Worm (Caenorhabditis elegans): ENCODE results near the gene T28C6.3.
A peak's percentile ranks its signal among the peaks of the same experiment; 100 is the strongest.

The T28C6.3 gene

DNA sequence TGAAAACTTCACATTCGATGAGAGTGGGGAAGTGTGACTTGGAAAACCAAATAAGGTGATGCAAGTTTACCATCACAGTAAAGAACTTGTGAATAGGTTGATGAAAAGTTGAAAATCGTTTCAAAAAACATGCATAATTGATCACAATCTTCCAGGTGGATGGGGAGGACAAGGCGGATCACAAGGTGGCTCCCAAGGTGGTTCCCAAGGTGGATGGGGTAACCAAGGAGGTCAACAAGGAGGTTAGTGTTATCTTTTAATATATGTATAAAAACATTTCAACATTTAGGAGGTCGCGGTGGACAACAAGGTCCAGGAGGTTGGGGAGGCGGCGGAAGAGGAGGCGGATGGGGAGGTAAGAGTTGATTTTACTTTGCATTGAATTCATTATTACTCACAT is 2.5 kb upstream of the T28C6.3 start, which contains the start of gene T28C6.10:
TSS of gene T28C6.10 (plus strand) at position 301 of the 400 bp plus-strand sequence.
- TF ChIP-seq lsy-2 (tag; optimal IDR thresholded peaks at IDR 0.05) = no peak

DNA sequence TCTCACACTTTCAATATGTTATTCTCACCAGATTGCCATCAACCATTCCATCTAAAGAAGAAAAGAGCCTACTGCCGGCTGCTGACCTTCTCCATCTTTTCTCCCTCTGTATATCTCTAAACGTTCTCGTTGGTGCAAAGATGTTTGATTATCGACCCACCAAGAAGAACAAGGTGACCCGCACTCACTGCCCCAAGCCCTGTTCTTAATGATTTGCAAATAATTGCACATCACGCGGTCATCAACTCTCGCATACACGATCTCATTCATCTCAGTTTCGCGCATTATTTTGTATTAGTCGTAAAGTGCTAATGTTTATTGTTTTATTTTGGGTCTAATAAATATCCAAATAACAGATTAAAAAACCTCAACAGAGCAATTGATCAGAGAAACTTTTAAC is 670 bp upstream of the T28C6.3 start:
- TF ChIP-seq nhr-21 (tag; optimal IDR thresholded peaks at IDR 0.05) = no peak
- no peak for TF ChIP-seq Y55F3AM.14 (GFP tag; optimal IDR thresholded peaks at IDR 0.05)
- TF ChIP-seq mab-5 (tag; optimal IDR thresholded peaks at IDR 0.05) = no peak
- TF ChIP-seq nhr-25 (tag; optimal IDR thresholded peaks at IDR 0.05) = peak; percentile 12
- no peak for TF ChIP-seq snpc-4 (tag; optimal IDR thresholded peaks at IDR 0.05)
- no peak for TF ChIP-seq C34F6.9 (tag; optimal IDR thresholded peaks at IDR 0.05)

DNA sequence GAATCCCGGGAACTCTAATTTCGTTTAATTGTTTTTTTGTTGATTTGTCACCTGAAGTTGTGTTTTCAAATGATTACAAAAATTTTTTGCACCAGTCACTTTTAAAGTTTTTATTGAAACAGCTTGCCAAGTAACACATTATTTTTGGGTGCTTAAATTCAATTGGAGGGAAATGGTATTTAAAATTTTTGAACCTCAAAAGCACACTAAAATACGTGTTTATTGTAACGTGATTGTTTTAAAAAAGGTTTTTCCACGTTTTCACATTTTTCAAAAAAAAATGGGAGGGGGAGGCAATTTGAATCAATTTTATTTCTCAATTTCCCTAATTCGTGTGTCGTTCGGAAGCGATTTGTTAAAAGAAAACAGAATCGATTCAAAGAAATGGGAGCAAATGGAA is 1.0 kb downstream of the T28C6.3 start, which contains the start of gene T28C6.5:
TSS of gene T28C6.5 (plus strand) at position 301 of the 400 bp plus-strand sequence.
- no peak for TF ChIP-seq C34F6.9 (tag; optimal IDR thresholded peaks at IDR 0.05)
- TF ChIP-seq nhr-12 (tag; optimal IDR thresholded peaks at IDR 0.05) = no peak
- TF ChIP-seq ZK546.5 (tag; optimal IDR thresholded peaks at IDR 0.05) = no peak
- TF ChIP-seq nhr-11 (tag; optimal IDR thresholded peaks at IDR 0.05) = no peak
- no peak for TF ChIP-seq ztf-4 (tag; optimal IDR thresholded peaks at IDR 0.05)
- TF ChIP-seq lin-11 (tag; optimal IDR thresholded peaks at IDR 0.05) = no peak
- TF ChIP-seq mdl-1 (tag; optimal IDR thresholded peaks at IDR 0.05) = no peak
- TF ChIP-seq nhr-25 (tag; optimal IDR thresholded peaks at IDR 0.05) = no peak
- no peak for TF ChIP-seq ceh-16 (tag; optimal IDR thresholded peaks at IDR 0.05)
- TF ChIP-seq fos-1 (tag; optimal IDR thresholded peaks at IDR 0.05) = no peak
- TF ChIP-seq gmeb-1 (tag; optimal IDR thresholded peaks at IDR 0.05) = no peak
- TF ChIP-seq elt-1 (tag; optimal IDR thresholded peaks at IDR 0.05) = no peak
- no peak for TF ChIP-seq mbf-1 (tag; optimal IDR thresholded peaks at IDR 0.05)
- TF ChIP-seq ztf-11 (tag; optimal IDR thresholded peaks at IDR 0.05) = no peak
- no peak for TF ChIP-seq aly-2 (tag; optimal IDR thresholded peaks at IDR 0.05)
- TF ChIP-seq blmp-1 (tag; optimal IDR thresholded peaks at IDR 0.05; ENCODE audit: insufficient read depth) = no peak
- no peak for TF ChIP-seq nhr-77 (tag; optimal IDR thresholded peaks at IDR 0.05)
- no peak for TF ChIP-seq egl-27 (tag; optimal IDR thresholded peaks at IDR 0.05)

ce11 chrIV:8822598-8822997 is 2.5 kb downstream of the T28C6.3 start:
- TF ChIP-seq ztf-1 (GFP tag; conservative IDR thresholded peaks at IDR 0.05) = no peak
- no peak for TF ChIP-seq ceh-16 (tag; optimal IDR thresholded peaks at IDR 0.05)
- no peak for TF ChIP-seq nhr-12 (tag; optimal IDR thresholded peaks at IDR 0.05)
- no peak for TF ChIP-seq nhr-6 (tag; optimal IDR thresholded peaks at IDR 0.05)
- TF ChIP-seq Y55F3AM.14 (GFP tag; optimal IDR thresholded peaks at IDR 0.05) = no peak
- no peak for TF ChIP-seq mbf-1 (tag; optimal IDR thresholded peaks at IDR 0.05)
- no peak for TF ChIP-seq R02D3.7 (tag; optimal IDR thresholded peaks at IDR 0.05)
- TF ChIP-seq ama-1 (optimal IDR thresholded peaks at IDR 0.05) = no peak
- no peak for TF ChIP-seq skn-1 (tag; optimal IDR thresholded peaks at IDR 0.05)
- no peak for TF ChIP-seq elt-3 (tag; optimal IDR thresholded peaks at IDR 0.05)
- TF ChIP-seq nhr-23 (tag; optimal IDR thresholded peaks at IDR 0.05) = no peak
- peak; percentile 25 for TF ChIP-seq nhr-21 (tag; optimal IDR thresholded peaks at IDR 0.05)
- no peak for TF ChIP-seq ztf-4 (tag; optimal IDR thresholded peaks at IDR 0.05)
- no peak for TF ChIP-seq dmd-4 (tag; optimal IDR thresholded peaks at IDR 0.05)
- no peak for TF ChIP-seq lsy-2 (tag; optimal IDR thresholded peaks at IDR 0.05)
- no peak for TF ChIP-seq C34F6.9 (tag; optimal IDR thresholded peaks at IDR 0.05)
- no peak for TF ChIP-seq elt-1 (tag; optimal IDR thresholded peaks at IDR 0.05)
- TF ChIP-seq nhr-77 (tag; optimal IDR thresholded peaks at IDR 0.05) = no peak
- no peak for TF ChIP-seq lin-39 (tag; optimal IDR thresholded peaks at IDR 0.05)
- no peak for TF ChIP-seq snpc-4 (tag; optimal IDR thresholded peaks at IDR 0.05)
- no peak for TF ChIP-seq ceh-82 (tag; optimal IDR thresholded peaks at IDR 0.05)
- TF ChIP-seq blmp-1 (tag; optimal IDR thresholded peaks at IDR 0.05; ENCODE audit: insufficient read depth) = no peak
- no peak for TF ChIP-seq unc-62 (GFP tag; optimal IDR thresholded peaks at IDR 0.05)
- no peak for TF ChIP-seq F13H6.1 (tag; optimal IDR thresholded peaks at IDR 0.05)
- no peak for TF ChIP-seq unc-55 (GFP tag; optimal IDR thresholded peaks at IDR 0.05)
- peak; percentile 13 for TF ChIP-seq lin-13 (GFP tag; optimal IDR thresholded peaks at IDR 0.05)
- TF ChIP-seq nhr-237 (tag; optimal IDR thresholded peaks at IDR 0.05) = no peak
- no peak for TF ChIP-seq unc-39 (tag; optimal IDR thresholded peaks at IDR 0.05)
- TF ChIP-seq nhr-129 (tag; optimal IDR thresholded peaks at IDR 0.05) = no peak
- no peak for TF ChIP-seq mab-5 (tag; optimal IDR thresholded peaks at IDR 0.05)
- no peak for TF ChIP-seq lin-11 (tag; optimal IDR thresholded peaks at IDR 0.05)
- no peak for TF ChIP-seq sem-4 (tag; optimal IDR thresholded peaks at IDR 0.05)
- TF ChIP-seq zag-1 (tag; optimal IDR thresholded peaks at IDR 0.05) = no peak
- peak; percentile 41 for TF ChIP-seq nhr-25 (tag; optimal IDR thresholded peaks at IDR 0.05)
- TF ChIP-seq fos-1 (tag; optimal IDR thresholded peaks at IDR 0.05) = peak; percentile 8
- TF ChIP-seq aly-2 (tag; optimal IDR thresholded peaks at IDR 0.05) = no peak
- TF ChIP-seq nhr-10 (tag; optimal IDR thresholded peaks at IDR 0.05) = no peak
- no peak for TF ChIP-seq ZK546.5 (tag; optimal IDR thresholded peaks at IDR 0.05)
- TF ChIP-seq crh-2 (tag; optimal IDR thresholded peaks at IDR 0.05) = peak; percentile 24
- no peak for TF ChIP-seq sma-9 (GFP tag; optimal IDR thresholded peaks at IDR 0.05)
- TF ChIP-seq sma-9 (tag; optimal IDR thresholded peaks at IDR 0.05) = no peak
- TF ChIP-seq egl-27 (tag; optimal IDR thresholded peaks at IDR 0.05) = no peak
- TF ChIP-seq peb-1 (tag; optimal IDR thresholded peaks at IDR 0.05) = no peak
- no peak for TF ChIP-seq mdl-1 (tag; optimal IDR thresholded peaks at IDR 0.05)

Measured in whole organism, L2 larva.